Fruit fly (Drosophila melanogaster) whole organism, embryonic: ENCODE measurements around the gene Pgls.

Source experiments
- Awh ChIP-seq: fragments of 200-800 bp; sonication (Bioruptor generic); IDR thresholded peaks from 2 replicates; pipeline ENCODE4, ENCODE4 v1.3.6; 2022; ENCODE audit warnings: missing biosample characterization, missing genetic modification characterization
- CG11695 ChIP-seq: fragments of 200-800 bp; sonication (Bioruptor generic); IDR thresholded peaks from 3 replicates; pipeline ENCODE4 v1.3.6; 2022; ENCODE audit warnings: missing biosample characterization, missing genetic modification characterization
- CG12769 ChIP-seq: fragments of 200-800 bp; sonication (Bioruptor generic); optimal IDR thresholded peaks from 2 replicates; lab custom pipeline; 2019; ENCODE audit warnings: missing biosample characterization, mild to moderate bottlenecking, missing genetic modification characterization, moderate library complexity
- CG15073 ChIP-seq: fragments of 200-800 bp; sonication (Bioruptor generic); optimal IDR thresholded peaks from 2 replicates; lab custom pipeline; 2016; ENCODE audit warnings: missing biosample characterization, missing genetic modification characterization
- CG15479 ChIP-seq: fragments of 200-800 bp; sonication (Bioruptor generic); optimal IDR thresholded peaks from 3 replicates; lab custom pipeline; 2019; ENCODE audit warnings: missing biosample characterization, mild to moderate bottlenecking, missing genetic modification characterization, moderate library complexity
- CG17385 ChIP-seq: fragments of 200-800 bp; sonication (Bioruptor generic); optimal IDR thresholded peaks from 3 replicates; lab custom pipeline; 2018; ENCODE audit warnings: missing biosample characterization, mild to moderate bottlenecking, missing genetic modification characterization
- CG17568 ChIP-seq: fragments of 200-800 bp; sonication (Bioruptor generic); optimal IDR thresholded peaks from 2 replicates; lab custom pipeline; 2018; ENCODE audit warnings: missing biosample characterization, mild to moderate bottlenecking, missing genetic modification characterization, moderate library complexity
- CG34376 ChIP-seq: fragments of 200-800 bp; sonication (Bioruptor generic); optimal IDR thresholded peaks from 2 replicates; lab custom pipeline; 2018; ENCODE audit warnings: missing biosample characterization, mild to moderate bottlenecking, missing genetic modification characterization
- CG4360 ChIP-seq: fragments of 200-800 bp; sonication (Bioruptor generic); IDR thresholded peaks from 2 replicates; pipeline ENCODE4 v1.3.6; 2022; ENCODE audit warnings: missing biosample characterization, missing genetic modification characterization
- CG5245 ChIP-seq: fragments of 200-800 bp; sonication (Bioruptor generic); optimal IDR thresholded peaks from 3 replicates; lab custom pipeline; 2016; ENCODE audit warnings: missing biosample characterization, missing genetic modification characterization
- CG7556 ChIP-seq: fragments of 200-800 bp; sonication (Bioruptor generic); optimal IDR thresholded peaks from 2 replicates; lab custom pipeline; 2017; ENCODE audit warnings: missing biosample characterization, mild to moderate bottlenecking, missing genetic modification characterization
- CG7928 ChIP-seq: fragments of 200-800 bp; sonication (Bioruptor generic); optimal IDR thresholded peaks from 2 replicates; lab custom pipeline; 2017; ENCODE audit warnings: missing biosample characterization, mild to moderate bottlenecking, missing genetic modification characterization
- CG8765 ChIP-seq: fragments of 200-800 bp; sonication (Bioruptor generic); IDR thresholded peaks from 2 replicates; pipeline ENCODE4 v1.3.6; 2022; ENCODE audit warnings: missing biosample characterization, missing genetic modification characterization
- Hmx ChIP-seq: fragments of 200-800 bp; sonication (Bioruptor generic); optimal IDR thresholded peaks from 2 replicates; lab custom pipeline; 2016; ENCODE audit warnings: missing biosample characterization, missing genetic modification characterization
- Lim3 ChIP-seq: fragments of 200-800 bp; sonication (Bioruptor generic); IDR thresholded peaks from 2 replicates; pipeline ENCODE4 v1.3.6; 2022; ENCODE audit warnings: missing biosample characterization, missing genetic modification characterization
- MESR4 ChIP-seq: fragments of 200-800 bp; sonication (Bioruptor generic); optimal IDR thresholded peaks from 2 replicates; lab custom pipeline; 2018; ENCODE audit warnings: missing biosample characterization, mild to moderate bottlenecking, missing genetic modification characterization, moderate library complexity
- Pdp1 ChIP-seq, 2 experiments: fragments of 200-800 bp; sonication (Bioruptor generic); optimal IDR thresholded peaks; 3 replicates each; lab custom pipeline; 2016; ENCODE audit warnings: missing biosample characterization in 2 of 2, missing genetic modification characterization in 2 of 2, mild to moderate bottlenecking in 1 of 2, moderate library complexity in 1 of 2
- Ravus ChIP-seq: fragments of 200-800 bp; sonication (Bioruptor generic); IDR thresholded peaks from 2 replicates; pipeline ENCODE4 v1.3.6; 2022; ENCODE audit warnings: missing biosample characterization, missing genetic modification characterization
- Sry-β ChIP-seq: fragments of 200-800 bp; sonication (Bioruptor generic); optimal IDR thresholded peaks from 2 replicates; lab custom pipeline; 2018; ENCODE audit warnings: missing biosample characterization, mild to moderate bottlenecking, missing genetic modification characterization, moderate library complexity
- Stat92E ChIP-seq, 3 experiments: fragments of >200 bp in 2 of 3; fragments of 200-800 bp in 1 of 3; sonication (Bioruptor generic) in 1 of 3; optimal IDR thresholded peaks; 2 replicates each; lab custom pipeline; 2017 to 2019; ENCODE audit warnings: missing biosample characterization in 3 of 3, missing genetic modification characterization in 3 of 3, mild to moderate bottlenecking in 1 of 3, moderate library complexity in 1 of 3
- Taf1 ChIP-seq: fragments of 200-800 bp; sonication (Bioruptor generic); IDR thresholded peaks from 2 replicates; pipeline ENCODE4 v1.3.6; 2022; ENCODE audit warnings: missing biosample characterization, missing genetic modification characterization
- Trl ChIP-seq, 3 experiments: fragments of >200 bp in 2 of 3; fragments of 200-800 bp in 1 of 3; sonication (Bioruptor generic) in 1 of 3; optimal IDR thresholded peaks; 2 replicates in 1 of 3; 3 replicates in 2 of 3; lab custom pipeline; 2016 to 2017; ENCODE audit warnings: missing biosample characterization in 1 of 3, missing genetic modification characterization in 1 of 3
- ab ChIP-seq: fragments of 200-800 bp; sonication (Bioruptor generic); optimal IDR thresholded peaks from 2 replicates; lab custom pipeline; 2016; ENCODE audit warnings: missing biosample characterization, missing genetic modification characterization
- ara ChIP-seq: fragments of 200-800 bp; sonication (Bioruptor generic); IDR thresholded peaks from 2 replicates; pipeline ENCODE4 v1.3.6; 2022; ENCODE audit warnings: missing biosample characterization, missing genetic modification characterization
- ase ChIP-seq: fragments of 200-800 bp; sonication (Bioruptor generic); IDR thresholded peaks from 3 replicates; pipeline ENCODE4 v1.3.6; 2022; ENCODE audit warnings: missing biosample characterization, missing genetic modification characterization
- ato ChIP-seq: fragments of 200-800 bp; sonication (Bioruptor generic); IDR thresholded peaks from 2 replicates; pipeline ENCODE4 v1.3.6; 2022; ENCODE audit warnings: missing biosample characterization, missing genetic modification characterization; ENCODE audit not compliant: partially characterized antibody
- az2 ChIP-seq: fragments of 200-800 bp; sonication (Bioruptor generic); optimal IDR thresholded peaks from 3 replicates; lab custom pipeline; 2016; ENCODE audit warnings: missing biosample characterization, missing genetic modification characterization
- cg ChIP-seq: fragments of 200-800 bp; sonication (Bioruptor generic); optimal IDR thresholded peaks from 3 replicates; lab custom pipeline; 2019; ENCODE audit warnings: missing biosample characterization, mild to moderate bottlenecking, missing genetic modification characterization, moderate library complexity
- chinmo ChIP-seq: fragments of 200-800 bp; sonication (Bioruptor generic); IDR thresholded peaks from 4 replicates; pipeline ENCODE4 v1.3.6; 2022; ENCODE audit warnings: missing biosample characterization, missing genetic modification characterization; ENCODE audit not compliant: partially characterized antibody
- fru ChIP-seq: fragments of >200 bp; optimal IDR thresholded peaks from 2 replicates; lab custom pipeline; 2017
- fu2 ChIP-seq: fragments of 200-800 bp; sonication (Bioruptor generic); optimal IDR thresholded peaks from 2 replicates; lab custom pipeline; 2016; ENCODE audit warnings: missing biosample characterization, missing genetic modification characterization
- jigr1 ChIP-seq: fragments of 200-800 bp; sonication (Bioruptor generic); IDR thresholded peaks from 3 replicates; pipeline ENCODE4 v1.3.6; 2022; ENCODE audit warnings: missing biosample characterization, missing genetic modification characterization
- lab ChIP-seq: fragments of 200-800 bp; sonication (Bioruptor generic); optimal IDR thresholded peaks from 3 replicates; lab custom pipeline; 2017; ENCODE audit warnings: missing biosample characterization, missing genetic modification characterization, mild to moderate bottlenecking, moderate library complexity, missing genetic modification reagents
- lbe ChIP-seq: fragments of 200-800 bp; sonication (Bioruptor generic); optimal IDR thresholded peaks from 2 replicates; lab custom pipeline; 2016; ENCODE audit warnings: missing biosample characterization, mild to moderate bottlenecking, missing genetic modification characterization
- pros ChIP-seq: fragments of 200-800 bp; sonication (Bioruptor generic); optimal IDR thresholded peaks from 3 replicates; lab custom pipeline; 2019; ENCODE audit warnings: missing biosample characterization, mild to moderate bottlenecking, missing genetic modification characterization, moderate library complexity
- psq ChIP-seq: fragments of 200-800 bp; sonication (Bioruptor generic); optimal IDR thresholded peaks from 2 replicates; lab custom pipeline; 2017; ENCODE audit warnings: missing biosample characterization, missing genetic modification characterization
- pzg ChIP-seq: fragments of 200-800 bp; sonication (Bioruptor generic); optimal IDR thresholded peaks from 3 replicates; lab custom pipeline; 2018; ENCODE audit warnings: missing biosample characterization, mild to moderate bottlenecking, missing genetic modification characterization, moderate library complexity
- sd ChIP-seq: fragments of 200-800 bp; sonication (Bioruptor generic); optimal IDR thresholded peaks from 3 replicates; lab custom pipeline; 2018; ENCODE audit warnings: missing biosample characterization, mild to moderate bottlenecking, missing genetic modification characterization, moderate library complexity
- shn ChIP-seq: fragments of 200-800 bp; sonication (Bioruptor generic); optimal IDR thresholded peaks from 3 replicates; lab custom pipeline; 2016; ENCODE audit warnings: missing biosample characterization, missing genetic modification characterization
- so ChIP-seq: fragments of 200-800 bp; sonication (Bioruptor generic); IDR thresholded peaks from 3 replicates; pipeline ENCODE4 v1.3.6; 2022; ENCODE audit warnings: missing biosample characterization, missing genetic modification characterization
- sqz ChIP-seq: fragments of 200-800 bp; sonication (Bioruptor generic); optimal IDR thresholded peaks from 3 replicates; lab custom pipeline; 2018; ENCODE audit warnings: missing biosample characterization, mild to moderate bottlenecking, missing genetic modification characterization
- sr ChIP-seq: fragments of 200-800 bp; sonication (Bioruptor generic); IDR thresholded peaks from 3 replicates; pipeline ENCODE4 v1.3.6; 2022; ENCODE audit warnings: missing biosample characterization, missing genetic modification characterization
- stwl ChIP-seq: fragments of 200-800 bp; sonication (Bioruptor generic); optimal IDR thresholded peaks from 3 replicates; lab custom pipeline; 2018; ENCODE audit warnings: missing biosample characterization, mild to moderate bottlenecking, missing genetic modification characterization, moderate library complexity
- twi ChIP-seq: fragments of 200-800 bp; optimal IDR thresholded peaks from 2 replicates; lab custom pipeline; 2019; ENCODE audit warnings: missing biosample characterization, mild to moderate bottlenecking, missing genetic modification characterization, moderate library complexity
- yki ChIP-seq: fragments of >200 bp; optimal IDR thresholded peaks from 3 replicates; lab custom pipeline; 2018
- zen ChIP-seq: fragments of 200-800 bp; sonication (Bioruptor generic); optimal IDR thresholded peaks from 3 replicates; lab custom pipeline; 2018; ENCODE audit warnings: missing biosample characterization, mild to moderate bottlenecking, missing genetic modification characterization, moderate library complexity

Pgls gene

DNA sequence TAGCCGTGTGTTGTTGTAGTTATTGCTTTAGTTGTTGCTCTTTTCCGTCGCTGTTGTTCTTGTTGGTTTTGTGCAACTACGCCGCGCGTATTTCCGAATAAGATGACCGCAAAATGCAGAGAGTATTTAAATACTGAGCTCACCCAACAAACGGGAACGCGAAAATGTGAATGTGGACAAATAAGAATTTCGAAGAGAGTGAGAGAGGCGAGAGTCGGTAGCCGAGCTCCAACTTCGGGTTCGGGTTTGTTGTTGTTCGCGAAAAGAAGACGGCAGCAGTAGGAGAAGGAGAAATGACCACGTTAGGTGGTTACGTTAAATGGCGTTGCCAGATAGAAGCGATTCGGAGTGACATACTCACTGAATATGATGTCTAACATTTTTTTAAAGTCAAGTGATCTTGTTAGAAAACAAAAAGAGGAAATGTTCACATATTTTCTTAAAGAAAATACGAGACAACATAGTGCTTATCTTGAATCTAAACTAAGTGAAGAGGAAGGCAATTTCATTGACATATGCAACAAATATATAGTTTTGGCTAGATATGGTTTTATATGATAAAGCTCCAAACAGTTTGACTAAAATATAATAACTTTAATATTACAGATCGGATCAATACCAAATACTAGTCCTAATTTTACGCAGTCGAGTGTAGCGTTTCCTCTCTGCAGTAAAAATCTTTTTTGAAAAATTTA is 40.4 kb upstream of the Pgls start (continued):
- TF ChIP-seq lbe (GFP tag; lab: Kevin White, UChicago): peak; percentile 0
- TF ChIP-seq CG4360: 0 out of 2 replicates have a peak, but pooled peaks have one; percentile 53
- peak; percentile 40 for TF ChIP-seq sd
- peak; percentile 38 to 60 for TF ChIP-seq Trl (optimal IDR thresholded peaks at IDR 0.05; lab: Kevin White, UChicago)
- TF ChIP-seq Trl (GFP tag; optimal IDR thresholded peaks at IDR 0.05; lab: Kevin White, UChicago): no peak
- TF ChIP-seq CG15479 (GFP tag; lab: Kevin White, UChicago): peak; percentile 19
- no peak for TF ChIP-seq sqz (GFP tag; lab: Kevin White, UChicago)
- peak; percentile 19 for TF ChIP-seq pzg (GFP tag; lab: Kevin White, UChicago)
- no peak for TF ChIP-seq ase (GFP tag; lab: Robert Waterston, UW)

DNA sequence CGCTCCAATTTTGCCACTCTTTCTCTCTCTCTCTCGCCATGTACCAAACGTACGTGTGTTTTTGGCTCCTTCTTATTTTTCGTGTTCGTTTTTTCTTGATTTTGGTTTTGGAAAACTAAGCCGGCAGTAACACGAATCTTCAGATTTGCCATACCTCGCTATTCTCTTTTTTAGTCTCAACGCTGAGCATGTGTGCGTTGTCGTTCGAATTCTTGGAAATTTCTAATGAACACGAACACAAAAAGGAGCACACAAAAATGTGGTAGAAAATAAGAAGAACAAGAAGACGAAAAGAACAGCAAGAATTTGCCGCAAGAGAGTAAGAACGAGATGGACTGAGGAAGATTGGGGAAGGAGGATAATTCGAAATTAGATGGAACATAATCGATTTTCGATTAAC is 38.6 kb upstream of the Pgls start:
- no peak for TF ChIP-seq ato
- peak; percentile 33 for TF ChIP-seq psq (GFP tag; lab: Kevin White, UChicago)
- TF ChIP-seq pros (GFP tag; lab: Kevin White, UChicago): peak; percentile 86
- peak; percentile 30 for TF ChIP-seq cg (GFP tag; lab: Kevin White, UChicago)
- no peak for TF ChIP-seq jigr1 (GFP tag; lab: Robert Waterston, UW)
- TF ChIP-seq stwl (tag; lab: Kevin White, UChicago): peak; percentile 8
- peak; percentile 33 for TF ChIP-seq CG17385
- no peak for TF ChIP-seq Ravus
- TF ChIP-seq twi (tag; lab: Kevin White, UChicago): peak; percentile 29
- peak in 1 of 3 experiments; percentile 96 for TF ChIP-seq Stat92E (GFP tag; optimal IDR thresholded peaks at IDR 0.05; lab: Kevin White, UChicago)

DNA sequence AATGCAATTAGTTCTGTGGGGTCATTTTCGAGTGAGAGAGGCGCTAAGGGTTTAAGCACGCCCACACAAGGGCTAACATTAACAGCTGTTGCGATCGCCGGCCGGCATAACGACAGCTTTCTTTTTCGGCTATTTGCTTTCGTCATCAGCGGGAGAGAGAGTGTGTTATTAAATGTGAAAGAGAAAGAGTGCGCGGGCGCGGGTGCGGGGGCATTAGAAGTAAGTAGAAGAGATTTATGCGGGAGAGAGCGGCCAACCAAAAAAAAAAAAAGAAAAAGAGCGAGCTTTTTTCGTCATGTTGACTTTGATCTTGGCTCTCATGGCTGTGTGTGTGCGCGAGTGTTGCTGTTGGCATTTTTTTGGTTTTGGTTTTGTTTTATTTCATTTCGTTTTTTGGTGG is 33.1 kb upstream of the Pgls start:
- TF ChIP-seq yki (lab: Kevin White, UChicago) (peak; percentile 3), CG8765 (GFP tag; lab: Robert Waterston, UW) (no peak), Pdp1 (GFP tag; optimal IDR thresholded peaks at IDR 0.05; lab: Kevin White, UChicago) (peak in 1 of 2 experiments; percentile 57), MESR4 (no peak), ara (GFP tag; lab: Robert Waterston, UW) (0 out of 2 replicates have a peak, but pooled peaks have one; percentile 30), CG12769 (peak; percentile 47), chinmo (GFP tag; lab: Robert Waterston, UW) (peak; percentile 73; the same call in 1 of the 4 replicates), CG15073 (GFP tag; lab: Kevin White, UChicago) (no peak), fu2 (GFP tag; lab: Kevin White, UChicago) (no peak), CG34376 (peak; percentile 29), cg (GFP tag; lab: Kevin White, UChicago) (peak; percentile 23), lab (GFP tag; lab: Kevin White, UChicago) (peak; percentile 12), fru (lab: Kevin White, UChicago) (no peak), az2 (GFP tag; lab: Kevin White, UChicago) (no peak), CG5245 (GFP tag; lab: Kevin White, UChicago) (no peak), shn (GFP tag; lab: Kevin White, UChicago) (no peak), Hmx (GFP tag; lab: Kevin White, UChicago) (no peak), ab (GFP tag; lab: Kevin White, UChicago) (no peak), CG7928 (GFP tag; lab: Kevin White, UChicago) (no peak), zen (no peak), CG7556 (GFP tag; lab: Kevin White, UChicago) (no peak), Taf1 (GFP tag; lab: Robert Waterston, UW) (no peak), Sry-β (no peak), CG17568 (GFP tag; lab: Kevin White, UChicago) (no peak), sd (peak; percentile 51), sr (GFP tag; lab: Robert Waterston, UW) (peak; percentile 63; the same call in 2 of the 3 replicates), so (GFP tag; lab: Robert Waterston, UW) (no peak), CG11695 (0 out of 3 replicates have a peak, but pooled peaks have one; percentile 7), sqz (GFP tag; lab: Kevin White, UChicago) (peak; percentile 91), Awh (GFP tag; lab: Robert Waterston, UW) (peak; percentile 19; the same call in 1 of the 2 replicates), Lim3 (no peak)
